Fruit fly (Drosophila melanogaster) whole organism, embryonic: Measurements from ENCODE around the gene Tsr1.

Experiments
- B-H1 ChIP-seq: fragments of 200-800 bp; sonication (Bioruptor generic); IDR thresholded peaks from 3 replicates; pipeline ENCODE4 v1.3.6; 2022; ENCODE audit warnings: missing biosample characterization, missing genetic modification characterization
- CG10979 ChIP-seq: fragments of 200-800 bp; sonication (Bioruptor generic); optimal IDR thresholded peaks from 2 replicates; lab custom pipeline; 2018; ENCODE audit warnings: missing biosample characterization, mild to moderate bottlenecking, missing genetic modification characterization, moderate library complexity
- CG13287 ChIP-seq: fragments of 200-800 bp; sonication (Bioruptor generic); IDR thresholded peaks from 2 replicates; pipeline ENCODE4 v1.3.6; 2022; ENCODE audit warnings: missing biosample characterization, missing genetic modification characterization; ENCODE audit not compliant: partially characterized antibody
- CG14860 ChIP-seq: fragments of 200-800 bp; sonication (Bioruptor generic); IDR thresholded peaks from 3 replicates; pipeline ENCODE4 v1.3.6; 2022; ENCODE audit warnings: missing biosample characterization, missing genetic modification characterization; ENCODE audit not compliant: partially characterized antibody
- CG18764 ChIP-seq: fragments of 200-800 bp; sonication (Bioruptor generic); optimal IDR thresholded peaks from 3 replicates; lab custom pipeline; 2016; ENCODE audit warnings: missing biosample characterization, missing genetic modification characterization
- CG30020 ChIP-seq: fragments of 200-800 bp; optimal IDR thresholded peaks from 2 replicates; lab custom pipeline; 2019; ENCODE audit warnings: missing biosample characterization, mild to moderate bottlenecking, missing genetic modification characterization, moderate library complexity
- CG30403 ChIP-seq: fragments of 200-800 bp; sonication (Bioruptor generic); optimal IDR thresholded peaks from 3 replicates; lab custom pipeline; 2016; ENCODE audit warnings: missing biosample characterization, missing genetic modification characterization
- CG32532 ChIP-seq: fragments of 200-800 bp; sonication (Bioruptor generic); IDR thresholded peaks from 2 replicates; pipeline ENCODE4 v1.3.6; 2022; ENCODE audit warnings: missing biosample characterization, missing genetic modification characterization
- CG33557 ChIP-seq: fragments of 200-800 bp; sonication (Bioruptor generic); optimal IDR thresholded peaks from 2 replicates; lab custom pipeline; 2019; ENCODE audit warnings: missing biosample characterization, mild to moderate bottlenecking, missing genetic modification characterization, moderate library complexity
- CG34376 ChIP-seq: fragments of 200-800 bp; sonication (Bioruptor generic); optimal IDR thresholded peaks from 2 replicates; lab custom pipeline; 2018; ENCODE audit warnings: missing biosample characterization, mild to moderate bottlenecking, missing genetic modification characterization
- CG4360 ChIP-seq: fragments of 200-800 bp; sonication (Bioruptor generic); IDR thresholded peaks from 2 replicates; pipeline ENCODE4 v1.3.6; 2022; ENCODE audit warnings: missing biosample characterization, missing genetic modification characterization
- CG6683 ChIP-seq: fragments of 200-800 bp; sonication (Bioruptor generic); optimal IDR thresholded peaks from 2 replicates; lab custom pipeline; 2017; ENCODE audit warnings: missing biosample characterization, mild to moderate bottlenecking, missing genetic modification characterization, missing genetic modification reagents
- CrebB ChIP-seq: fragments of 200-800 bp; sonication (Bioruptor generic); optimal IDR thresholded peaks from 3 replicates; lab custom pipeline; 2018; ENCODE audit warnings: missing biosample characterization, mild to moderate bottlenecking, missing genetic modification characterization
- Dad ChIP-seq: fragments of 200-800 bp; sonication (Bioruptor generic); optimal IDR thresholded peaks from 3 replicates; lab custom pipeline; 2016; ENCODE audit warnings: missing biosample characterization, missing genetic modification characterization
- E2f1 ChIP-seq: fragments of 200-800 bp; sonication (Bioruptor generic); IDR thresholded peaks from 2 replicates; pipeline ENCODE4 v1.3.6; 2022; ENCODE audit warnings: missing biosample characterization, missing genetic modification characterization
- Eip74EF ChIP-seq, 2 experiments: fragments of 200-800 bp in 1 of 2; fragments of >200 bp in 1 of 2; sonication (Bioruptor generic) in 1 of 2; optimal IDR thresholded peaks; 2 replicates each; lab custom pipeline; 2017 to 2019; ENCODE audit warnings: missing biosample characterization in 2 of 2, missing genetic modification characterization in 2 of 2, mild to moderate bottlenecking in 1 of 2, moderate library complexity in 1 of 2
- Ets65A ChIP-seq: fragments of 200-800 bp; sonication (Bioruptor generic); peaks from one replicate; lab custom pipeline; 2016; ENCODE audit warnings: missing biosample characterization, missing genetic modification characterization
- H15 ChIP-seq: fragments of 200-800 bp; sonication (Bioruptor generic); IDR thresholded peaks from 3 replicates; pipeline ENCODE4 v1.3.6; 2022; ENCODE audit warnings: missing biosample characterization, missing genetic modification characterization
- HLH54F ChIP-seq: fragments of 200-800 bp; sonication (Bioruptor generic); optimal IDR thresholded peaks from 3 replicates; lab custom pipeline; 2016; ENCODE audit warnings: missing biosample characterization, missing genetic modification characterization
- Hand ChIP-seq: fragments of 200-800 bp; sonication (Bioruptor generic); optimal IDR thresholded peaks from 2 replicates; lab custom pipeline; 2017; ENCODE audit warnings: mild to moderate bottlenecking, missing biosample characterization, missing genetic modification reagents, missing genetic modification characterization
- HmgZ ChIP-seq: fragments of 200-800 bp; sonication (Bioruptor generic); optimal IDR thresholded peaks from 2 replicates; lab custom pipeline; 2018; ENCODE audit warnings: missing biosample characterization, mild to moderate bottlenecking, missing genetic modification characterization
- NK7.1 ChIP-seq: fragments of 200-800 bp; sonication (Bioruptor generic); optimal IDR thresholded peaks from 3 replicates; lab custom pipeline; 2016; ENCODE audit warnings: missing biosample characterization, missing genetic modification characterization
- Sox100B ChIP-seq: fragments of 200-800 bp; sonication (Bioruptor generic); optimal IDR thresholded peaks from 3 replicates; lab custom pipeline; 2018; ENCODE audit warnings: missing biosample characterization, mild to moderate bottlenecking, missing genetic modification characterization
- Sry-β ChIP-seq: fragments of 200-800 bp; sonication (Bioruptor generic); optimal IDR thresholded peaks from 2 replicates; lab custom pipeline; 2018; ENCODE audit warnings: missing biosample characterization, mild to moderate bottlenecking, missing genetic modification characterization, moderate library complexity
- amos ChIP-seq: fragments of 200-800 bp; sonication (Bioruptor generic); IDR thresholded peaks from 2 replicates; pipeline ENCODE4 v1.3.6; 2022; ENCODE audit warnings: missing biosample characterization, missing genetic modification characterization; ENCODE audit not compliant: partially characterized antibody
- aop ChIP-seq: fragments of 200-800 bp; sonication (Bioruptor generic); IDR thresholded peaks from 2 replicates; pipeline ENCODE4 v1.3.6; 2022; ENCODE audit warnings: missing biosample characterization, missing genetic modification characterization
- ara ChIP-seq: fragments of 200-800 bp; sonication (Bioruptor generic); IDR thresholded peaks from 2 replicates; pipeline ENCODE4 v1.3.6; 2022; ENCODE audit warnings: missing biosample characterization, missing genetic modification characterization
- az2 ChIP-seq: fragments of 200-800 bp; sonication (Bioruptor generic); optimal IDR thresholded peaks from 3 replicates; lab custom pipeline; 2016; ENCODE audit warnings: missing biosample characterization, missing genetic modification characterization
- bsh ChIP-seq, 2 experiments: fragments of 200-800 bp; sonication (Bioruptor generic); optimal IDR thresholded peaks; 2 replicates each; lab custom pipeline; 2017 to 2018; ENCODE audit warnings: mild to moderate bottlenecking in 2 of 2, missing biosample characterization in 2 of 2, missing genetic modification characterization in 2 of 2, moderate library complexity in 1 of 2
- chif ChIP-seq, 2 experiments: fragments of 200-800 bp; sonication (Bioruptor generic); optimal IDR thresholded peaks; 3 replicates each; lab custom pipeline; 2016; ENCODE audit warnings: missing biosample characterization in 2 of 2, missing genetic modification characterization in 2 of 2
- chm ChIP-seq: fragments of 200-800 bp; sonication (Bioruptor generic); IDR thresholded peaks from 2 replicates; pipeline ENCODE4 v1.3.6; 2022; ENCODE audit warnings: missing biosample characterization, missing genetic modification characterization
- chn ChIP-seq: fragments of 200-800 bp; sonication (Bioruptor generic); optimal IDR thresholded peaks from 2 replicates; lab custom pipeline; 2016; ENCODE audit warnings: missing biosample characterization, missing genetic modification characterization
- crol ChIP-seq: fragments of 200-800 bp; sonication (Bioruptor generic); IDR thresholded peaks from 2 replicates; pipeline ENCODE4 v1.3.6; 2022; ENCODE audit warnings: missing biosample characterization, missing genetic modification characterization
- danr ChIP-seq: fragments of 200-800 bp; sonication (Bioruptor generic); IDR thresholded peaks from 2 replicates; pipeline ENCODE4 v1.3.6; 2022; ENCODE audit warnings: missing biosample characterization, missing genetic modification characterization
- dati ChIP-seq: fragments of 200-800 bp; sonication (Bioruptor generic); IDR thresholded peaks from 2 replicates; pipeline ENCODE4 v1.3.6; 2022; ENCODE audit warnings: missing biosample characterization, missing genetic modification characterization
- dysf ChIP-seq: fragments of 200-800 bp; sonication (Bioruptor generic); IDR thresholded peaks from 3 replicates; pipeline ENCODE4 v1.3.6; 2022; ENCODE audit warnings: missing biosample characterization, missing genetic modification characterization
- eyg ChIP-seq: fragments of 200-800 bp; sonication (Bioruptor generic); optimal IDR thresholded peaks from 3 replicates; lab custom pipeline; 2016; ENCODE audit warnings: missing biosample characterization, missing genetic modification characterization
- fd3F ChIP-seq: fragments of 200-800 bp; sonication (Bioruptor generic); optimal IDR thresholded peaks from 2 replicates; lab custom pipeline; 2018; ENCODE audit warnings: missing biosample characterization, mild to moderate bottlenecking, missing genetic modification characterization, moderate library complexity
- gcm2 ChIP-seq: fragments of 200-800 bp; sonication (Bioruptor generic); optimal IDR thresholded peaks from 2 replicates; lab custom pipeline; 2016; ENCODE audit warnings: missing biosample characterization, missing genetic modification characterization
- gsb ChIP-seq: fragments of 200-800 bp; sonication (Bioruptor generic); IDR thresholded peaks from 2 replicates; pipeline ENCODE4 v1.3.6; 2022; ENCODE audit warnings: missing biosample characterization, missing genetic modification characterization
- h ChIP-seq: fragments of >200 bp; optimal IDR thresholded peaks from 2 replicates; lab custom pipeline; 2017
- ind ChIP-seq: fragments of 200-800 bp; sonication (Bioruptor generic); optimal IDR thresholded peaks from 3 replicates; lab custom pipeline; 2016; ENCODE audit warnings: missing biosample characterization, missing genetic modification characterization
- ken ChIP-seq: fragments of 200-800 bp; sonication (Bioruptor generic); IDR thresholded peaks from 3 replicates; pipeline ENCODE4 v1.3.6; 2022; ENCODE audit warnings: missing biosample characterization, missing genetic modification characterization
- lov ChIP-seq, 2 experiments: fragments of 200-800 bp in 1 of 2; fragments of >200 bp in 1 of 2; sonication (Bioruptor generic) in 1 of 2; IDR thresholded peaks in 1 of 2; optimal IDR thresholded peaks in 1 of 2; 2 replicates in 1 of 2; 3 replicates in 1 of 2; pipeline versions ENCODE4 v1.3.6 to Lab custom; 2017 to 2022; ENCODE audit warnings: missing biosample characterization in 1 of 2, missing genetic modification characterization in 1 of 2
- pan ChIP-seq, 4 experiments: fragments of >200 bp in 3 of 4; fragments of 200-800 bp in 1 of 4; sonication (Bioruptor generic) in 1 of 4; optimal IDR thresholded peaks in 3 of 4; IDR thresholded peaks in 1 of 4; 2 replicates each; pipeline versions ENCODE4 v1.3.6 to Lab custom; 2017 to 2022; ENCODE audit warnings: missing biosample characterization in 2 of 4, missing genetic modification characterization in 2 of 4, mixed read lengths in 1 of 4
- salm ChIP-seq: fragments of 200-800 bp; sonication (Bioruptor generic); optimal IDR thresholded peaks from 2 replicates; lab custom pipeline; 2018; ENCODE audit warnings: missing biosample characterization, mild to moderate bottlenecking, missing genetic modification characterization
- slou ChIP-seq: fragments of 200-800 bp; sonication (Bioruptor generic); optimal IDR thresholded peaks from 3 replicates; lab custom pipeline; 2016; ENCODE audit warnings: missing biosample characterization, missing genetic modification characterization
- stwl ChIP-seq: fragments of 200-800 bp; sonication (Bioruptor generic); optimal IDR thresholded peaks from 3 replicates; lab custom pipeline; 2018; ENCODE audit warnings: missing biosample characterization, mild to moderate bottlenecking, missing genetic modification characterization, moderate library complexity
- zf30C ChIP-seq: fragments of 200-800 bp; sonication (Bioruptor generic); optimal IDR thresholded peaks from 3 replicates; lab custom pipeline; 2018; ENCODE audit warnings: missing biosample characterization, mild to moderate bottlenecking, missing genetic modification characterization

The Tsr1 gene

DNA sequence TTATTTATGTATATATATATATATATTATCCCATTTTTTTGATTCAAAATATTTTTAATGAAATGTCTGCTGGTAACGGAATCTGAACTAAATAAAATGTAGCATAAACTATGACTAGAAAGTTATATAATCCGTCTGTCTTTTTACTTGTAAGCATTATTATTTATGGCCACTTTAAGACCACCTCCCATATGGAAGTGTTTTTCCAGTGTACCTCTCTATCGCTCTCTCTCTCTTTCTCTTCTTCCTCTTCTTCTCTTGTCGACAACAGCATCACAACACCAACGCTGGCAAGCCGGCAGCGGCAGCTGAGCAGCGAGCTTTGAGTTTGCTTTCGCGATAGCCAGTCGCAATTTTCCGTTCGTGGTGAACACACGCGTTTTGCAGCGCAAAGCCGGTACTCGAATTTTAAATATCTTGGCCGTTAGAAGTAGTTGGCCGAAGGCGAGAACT lies 47.2 kb downstream of the Tsr1 start, which contains the start of gene rgn (continued):
- no peak for TF ChIP-seq gcm2 (GFP tag; lab: Kevin White, UChicago)
- peak; percentile 56; the same call in 1 of the 3 replicates for TF ChIP-seq H15 (GFP tag; lab: Robert Waterston, UW)
- peak; percentile 56 for TF ChIP-seq HLH54F
- TF ChIP-seq CG10979 (tag; lab: Kevin White, UChicago): peak; percentile 9
- no peak for TF ChIP-seq CG4360 (GFP tag; lab: Robert Waterston, UW)
- TF ChIP-seq Sox100B (GFP tag; lab: Kevin White, UChicago): peak; percentile 71
- TF ChIP-seq Sry-β: no peak
- peak in 1 of 2 experiments; percentile 36 for TF ChIP-seq Eip74EF (GFP tag; optimal IDR thresholded peaks at IDR 0.05; lab: Kevin White, UChicago)
- no peak for TF ChIP-seq lov (optimal IDR thresholded peaks at IDR 0.05; lab: Kevin White, UChicago)
- peak; percentile 33; the same call in 1 of the 3 replicates for TF ChIP-seq lov (GFP tag; IDR thresholded peaks at IDR 0.05; lab: Robert Waterston, UW)
- no peak for TF ChIP-seq crol (GFP tag; lab: Robert Waterston, UW)
- no peak for TF ChIP-seq CG33557 (GFP tag; lab: Kevin White, UChicago)
- TF ChIP-seq danr (GFP tag; lab: Robert Waterston, UW): peak; percentile 44; the same call in 1 of the 2 replicates
- TF ChIP-seq pan (optimal IDR thresholded peaks at IDR 0.05; lab: Kevin White, UChicago): no peak
- TF ChIP-seq pan (GFP tag; optimal IDR thresholded peaks at IDR 0.05 in 1 of 2, IDR thresholded peaks at IDR 0.05 in 1 of 2): peak in 1 of 2 experiments; percentile 77
- peak; percentile 81 for TF ChIP-seq fd3F (GFP tag; lab: Kevin White, UChicago)
- peak; percentile 59 for TF ChIP-seq HmgZ (tag; lab: Kevin White, UChicago)
- peak; percentile 64 for TF ChIP-seq eyg
- TF ChIP-seq ind: peak; percentile 79
- peak; percentile 88 for TF ChIP-seq dysf (GFP tag; lab: Robert Waterston, UW)
- peak; percentile 65; the same call in 1 of the 2 replicates for TF ChIP-seq CG13287 (GFP tag; lab: Robert Waterston, UW)
- TF ChIP-seq h (lab: Kevin White, UChicago): no peak
- TF ChIP-seq az2 (GFP tag; lab: Kevin White, UChicago): peak; percentile 59
- TF ChIP-seq chif (GFP tag; optimal IDR thresholded peaks at IDR 0.05; lab: Kevin White, UChicago): peak in 1 of 2 experiments; percentile 18
- no peak for TF ChIP-seq dati (GFP tag; lab: Robert Waterston, UW)
- no peak for TF ChIP-seq stwl
- no peak for TF ChIP-seq salm
- TF ChIP-seq CG30403 (GFP tag; lab: Kevin White, UChicago): peak; percentile 79
- peak; percentile 54 for TF ChIP-seq CG18764 (GFP tag; lab: Kevin White, UChicago)
- no peak for TF ChIP-seq slou
- TF ChIP-seq bsh (GFP tag; optimal IDR thresholded peaks at IDR 0.05; lab: Kevin White, UChicago): peak; percentile 40 to 83
- peak; percentile 28 for TF ChIP-seq NK7.1 (GFP tag; lab: Kevin White, UChicago)
- TF ChIP-seq amos (GFP tag; lab: Robert Waterston, UW): no peak; the same call in 1 of the 2 replicates
- TF ChIP-seq zf30C: peak; percentile 60
- peak; percentile 51; the same call in 1 of the 2 replicates for TF ChIP-seq gsb (GFP tag; lab: Robert Waterston, UW)
- peak; percentile 91 for TF ChIP-seq Ets65A (GFP tag; lab: Kevin White, UChicago)
- TF ChIP-seq CG14860 (GFP tag; lab: Robert Waterston, UW): 0 out of 3 replicates have a peak, but pooled peaks have one; percentile 12
- TF ChIP-seq CG34376 (GFP tag; lab: Kevin White, UChicago): peak; percentile 68
- TF ChIP-seq Dad: no peak
- TF ChIP-seq ken: peak; percentile 41; the same call in 1 of the 3 replicates
- peak; percentile 77 for TF ChIP-seq E2f1 (GFP tag; lab: Robert Waterston, UW)
- TF ChIP-seq CG32532 (GFP tag; lab: Robert Waterston, UW): peak; percentile 88
- TF ChIP-seq chm (GFP tag; lab: Robert Waterston, UW): 0 out of 2 replicates have a peak, but pooled peaks have one; percentile 19
- no peak for TF ChIP-seq ara
- no peak for TF ChIP-seq chn (GFP tag; lab: Kevin White, UChicago)
- TF ChIP-seq Hand (GFP tag; lab: Kevin White, UChicago): peak; percentile 80
- no peak for TF ChIP-seq CG30020 (tag; lab: Kevin White, UChicago)
- TF ChIP-seq B-H1: peak; percentile 70
- peak; percentile 43 for TF ChIP-seq CrebB
- TF ChIP-seq CG6683 (GFP tag; lab: Kevin White, UChicago): peak; percentile 75
- TF ChIP-seq aop (GFP tag; lab: Robert Waterston, UW): no peak
